Fruit fly (Drosophila melanogaster): ENCODE measurements around the gene yip2.

DNA sequence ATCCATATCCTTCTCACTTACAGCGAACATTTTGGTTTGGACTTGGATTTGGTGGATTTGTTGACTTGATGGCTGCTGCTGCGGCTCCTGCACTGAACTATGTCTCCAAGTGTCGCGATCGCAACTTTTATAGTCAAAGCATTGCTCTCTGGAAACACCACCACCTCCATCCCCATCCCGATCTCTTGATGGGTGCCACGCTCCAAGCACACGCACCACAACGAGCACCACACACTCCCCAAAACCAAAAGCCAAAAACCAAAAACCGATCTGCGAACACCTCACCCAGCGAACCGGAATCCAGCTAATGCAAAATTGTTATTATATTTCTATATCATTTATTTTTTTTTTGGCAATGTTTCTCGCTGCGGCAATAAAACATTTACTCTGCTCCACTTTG lies 18.0 kb downstream of the yip2 start, which contains the start of gene Cpr30F:
- TF ChIP-seq CG8478 (optimal IDR thresholded peaks at IDR 0.05) (no peak), CTCF (optimal IDR thresholded peaks at IDR 0.05) (no peak)

All from S2 (cell line).